3 fruit fly cellular contexts compared by ENCODE assay signal in genomic region chr3L:21918605-21919004, dm6.
A peak's percentile ranks its signal among the peaks of the same experiment; 100 is the strongest.
TF ChIP-seq lines count a peak whose summit lies in the region.

No protein-coding gene starts in this region.

- no peak for TF ChIP-seq CTCF in whole organism, embryonic (GFP tag; optimal IDR thresholded peaks at IDR 0.05; lab: Kevin White, UChicago)

TF ChIP-seq in whole organism, embryonic, 481 proteins besides CTCF, POLR2A, EP300 and RAD21:
- TF ChIP-seq tgo (GFP tag; IDR thresholded peaks at IDR 0.05; lab: Robert Waterston, UW), result no peak
- peak in 1 of 2 experiments; percentile 23 for TF ChIP-seq bsh (GFP tag; optimal IDR thresholded peaks at IDR 0.05; lab: Kevin White, UChicago)
- peak; percentile 5 for TF ChIP-seq nom (GFP tag; optimal IDR thresholded peaks at IDR 0.05; lab: Kevin White, UChicago)

TF ChIP-seq in whole organism, prepupa, 60 proteins besides CTCF, POLR2A, EP300 and RAD21 (continues in another document):
- no peak for TF ChIP-seq CG31627 (GFP tag; optimal IDR thresholded peaks at IDR 0.05; lab: Kevin White, UChicago)
- no peak for TF ChIP-seq CG34406 (GFP tag; optimal IDR thresholded peaks at IDR 0.05; lab: Kevin White, UChicago)
- TF ChIP-seq Sox15 (GFP tag; optimal IDR thresholded peaks at IDR 0.05; lab: Kevin White, UChicago), result no peak
- no peak for TF ChIP-seq fkh (GFP tag; optimal IDR thresholded peaks at IDR 0.05; lab: Kevin White, UChicago)
- no peak for TF ChIP-seq CG32006 (GFP tag; optimal IDR thresholded peaks at IDR 0.05; lab: Kevin White, UChicago)
- TF ChIP-seq CG3032 (tag; optimal IDR thresholded peaks at IDR 0.05; lab: Kevin White, UChicago), result peak; percentile 56
- peak; percentile 30 for TF ChIP-seq spab (GFP tag; optimal IDR thresholded peaks at IDR 0.05; lab: Kevin White, UChicago)
- TF ChIP-seq CG11294 (GFP tag; IDR thresholded peaks at IDR 0.05; lab: Robert Waterston, UW), result no peak
- TF ChIP-seq Hr39 (GFP tag; optimal IDR thresholded peaks at IDR 0.05; lab: Kevin White, UChicago), result no peak
- TF ChIP-seq fd85E (GFP tag; optimal IDR thresholded peaks at IDR 0.05; lab: Kevin White, UChicago), result peak; percentile 5
- TF ChIP-seq salr (GFP tag; optimal IDR thresholded peaks at IDR 0.05; lab: Kevin White, UChicago), result peak in 1 of 2 experiments; percentile 8
- TF ChIP-seq CG9139 (GFP tag; optimal IDR thresholded peaks at IDR 0.05; lab: Kevin White, UChicago), result no peak
- no peak for TF ChIP-seq Sox14 (GFP tag; optimal IDR thresholded peaks at IDR 0.05; lab: Kevin White, UChicago)
- TF ChIP-seq Lpt (GFP tag; optimal IDR thresholded peaks at IDR 0.05; lab: Kevin White, UChicago), result peak; percentile 48
- no peak for TF ChIP-seq CG10669 (GFP tag; optimal IDR thresholded peaks at IDR 0.05; lab: Kevin White, UChicago)
- no peak for TF ChIP-seq CG3919 (GFP tag; optimal IDR thresholded peaks at IDR 0.05; lab: Kevin White, UChicago)
- TF ChIP-seq lz (GFP tag; optimal IDR thresholded peaks at IDR 0.05; lab: Kevin White, UChicago), result no peak
- no peak for TF ChIP-seq CG7368 (GFP tag; optimal IDR thresholded peaks at IDR 0.05; lab: Kevin White, UChicago)
- peak; percentile 2 for TF ChIP-seq esn (GFP tag; optimal IDR thresholded peaks at IDR 0.05; lab: Kevin White, UChicago)
- peak; percentile 39 for TF ChIP-seq CG11762 (GFP tag; optimal IDR thresholded peaks at IDR 0.05; lab: Kevin White, UChicago; ENCODE audit: insufficient read depth)
- no peak for TF ChIP-seq Hr4 (GFP tag; optimal IDR thresholded peaks at IDR 0.05; lab: Kevin White, UChicago)
- no peak for TF ChIP-seq CG6276 (GFP tag; optimal IDR thresholded peaks at IDR 0.05; lab: Kevin White, UChicago)
- TF ChIP-seq net (GFP tag; optimal IDR thresholded peaks at IDR 0.05; lab: Kevin White, UChicago), result no peak
- TF ChIP-seq Sox102F (GFP tag; optimal IDR thresholded peaks at IDR 0.05; lab: Kevin White, UChicago), result no peak
- TF ChIP-seq fd59A (GFP tag; optimal IDR thresholded peaks at IDR 0.05; lab: Kevin White, UChicago), result no peak
- TF ChIP-seq CG8119 (GFP tag; IDR thresholded peaks at IDR 0.05; lab: Robert Waterston, UW), result no peak
- no peak for TF ChIP-seq dac (GFP tag; optimal IDR thresholded peaks at IDR 0.05; lab: Kevin White, UChicago)
- no peak for TF ChIP-seq vri (GFP tag; optimal IDR thresholded peaks at IDR 0.05; lab: Kevin White, UChicago)
- TF ChIP-seq eg (GFP tag; IDR thresholded peaks at IDR 0.05; lab: Robert Waterston, UW), result no peak
- TF ChIP-seq CG11902 (GFP tag; optimal IDR thresholded peaks at IDR 0.05; lab: Kevin White, UChicago), result no peak
- TF ChIP-seq Gug (GFP tag; IDR thresholded peaks at IDR 0.05; lab: Robert Waterston, UW), result no peak
- no peak for TF ChIP-seq CG6163 (GFP tag; IDR thresholded peaks at IDR 0.05; lab: Robert Waterston, UW)
- TF ChIP-seq CG1621 (tag; optimal IDR thresholded peaks at IDR 0.05; lab: Kevin White, UChicago), result no peak
- no peak for TF ChIP-seq Eip93F (GFP tag; optimal IDR thresholded peaks at IDR 0.05; lab: Kevin White, UChicago)
- TF ChIP-seq ss (GFP tag; optimal IDR thresholded peaks at IDR 0.05; lab: Kevin White, UChicago), result peak in 1 of 2 experiments; percentile 7
- TF ChIP-seq cyc (GFP tag; optimal IDR thresholded peaks at IDR 0.05; lab: Kevin White, UChicago), result no peak
- TF ChIP-seq CG15336 (GFP tag; IDR thresholded peaks at IDR 0.05; lab: Robert Waterston, UW), result peak; percentile 30; the same call in 1 of the 2 replicates
- no peak for TF ChIP-seq Hr38 (GFP tag; optimal IDR thresholded peaks at IDR 0.05; lab: Kevin White, UChicago)
- TF ChIP-seq CG8319 (GFP tag; optimal IDR thresholded peaks at IDR 0.05; lab: Kevin White, UChicago), result no peak
- no peak for TF ChIP-seq pdm3 (GFP tag; optimal IDR thresholded peaks at IDR 0.05; lab: Kevin White, UChicago)
- TF ChIP-seq OdsH (GFP tag; optimal IDR thresholded peaks at IDR 0.05; lab: Kevin White, UChicago), result peak; percentile 35
- no peak for TF ChIP-seq Smox (GFP tag; optimal IDR thresholded peaks at IDR 0.05; lab: Kevin White, UChicago)
- TF ChIP-seq CG8632 (GFP tag; optimal IDR thresholded peaks at IDR 0.05; lab: Kevin White, UChicago), result peak; percentile 1
- TF ChIP-seq Ets96B (tag; optimal IDR thresholded peaks at IDR 0.05; lab: Kevin White, UChicago), result peak; percentile 53
- TF ChIP-seq CG6792 (GFP tag; optimal IDR thresholded peaks at IDR 0.05; lab: Kevin White, UChicago), result no peak
- no peak for TF ChIP-seq acj6 (GFP tag; optimal IDR thresholded peaks at IDR 0.05; lab: Kevin White, UChicago)

TF ChIP-seq in whole organism, pupa, 21 proteins besides CTCF, POLR2A, EP300 and RAD21:
- peak; percentile 65 for TF ChIP-seq CG9948 (tag; optimal IDR thresholded peaks at IDR 0.05; lab: Kevin White, UChicago)
- TF ChIP-seq Ets98B (GFP tag; IDR thresholded peaks at IDR 0.05; lab: Robert Waterston, UW), result no peak
- TF ChIP-seq CG15710 (tag; optimal IDR thresholded peaks at IDR 0.05; lab: Kevin White, UChicago), result peak; percentile 38
- TF ChIP-seq CG13204 (GFP tag; optimal IDR thresholded peaks at IDR 0.05; lab: Kevin White, UChicago), result no peak
- TF ChIP-seq CG8301 (tag; optimal IDR thresholded peaks at IDR 0.05; lab: Kevin White, UChicago), result peak; percentile 69
- no peak for TF ChIP-seq gl (tag; optimal IDR thresholded peaks at IDR 0.05; lab: Kevin White, UChicago)
- 0 out of 3 replicates have a peak, but pooled peaks have one; percentile 24 for TF ChIP-seq CG4496 (GFP tag; IDR thresholded peaks at IDR 0.05; lab: Robert Waterston, UW)
- no peak for TF ChIP-seq Pif1A (GFP tag; optimal IDR thresholded peaks at IDR 0.05; lab: Kevin White, UChicago)
- no peak for TF ChIP-seq CG10348 (GFP tag; IDR thresholded peaks at IDR 0.05; lab: Robert Waterston, UW)
- no peak for TF ChIP-seq CG14655 (GFP tag; optimal IDR thresholded peaks at IDR 0.05; lab: Kevin White, UChicago)
- no peak for TF ChIP-seq CG34367 (tag; optimal IDR thresholded peaks at IDR 0.05; lab: Kevin White, UChicago)
- no peak for TF ChIP-seq EcR (GFP tag; optimal IDR thresholded peaks at IDR 0.05; lab: Kevin White, UChicago)
- no peak for TF ChIP-seq Pif1B (GFP tag; optimal IDR thresholded peaks at IDR 0.05; lab: Kevin White, UChicago)
- TF ChIP-seq CG12605 (GFP tag; IDR thresholded peaks at IDR 0.05; lab: Robert Waterston, UW), result no peak
- TF ChIP-seq CG17806 (tag; optimal IDR thresholded peaks at IDR 0.05; lab: Kevin White, UChicago), result peak; percentile 60
- peak; percentile 16 for TF ChIP-seq D1 (tag; optimal IDR thresholded peaks at IDR 0.05; lab: Kevin White, UChicago)
- TF ChIP-seq rn (GFP tag; IDR thresholded peaks at IDR 0.05; lab: Robert Waterston, UW), result no peak
- TF ChIP-seq fd96Ca (GFP tag; IDR thresholded peaks at IDR 0.05; lab: Robert Waterston, UW), result no peak
- TF ChIP-seq CG32121 (GFP tag; IDR thresholded peaks at IDR 0.05; lab: Robert Waterston, UW), result no peak
- no peak for TF ChIP-seq Snoo (tag; optimal IDR thresholded peaks at IDR 0.05; lab: Kevin White, UChicago)
- TF ChIP-seq CG8159 (tag; optimal IDR thresholded peaks at IDR 0.05; lab: Kevin White, UChicago), result no peak

Comparison
In these comparisons a context has a peak if more than half of its experiments do, and no peak if none do; other contexts are left out.
1. Of the 7 proteins assayed by ChIP-seq in both whole organism, embryonic and whole organism, prepupa: peak only in whole organism, embryonic: none; only in whole organism, prepupa: Lpt; in both: none; in neither: 6.